Worm (Caenorhabditis elegans) whole organism, late embryonic: ENCODE results near the gene W02H5.19.

Experiments
- K02D7.2 ChIP-seq: sonication (generic microtip); optimal IDR thresholded peaks from 2 replicates; lab custom pipeline; 2017; ENCODE audit warnings: mild to moderate bottlenecking, missing genetic modification characterization, missing compliant biosample characterization
- ahr-1 ChIP-seq: sonication (generic microtip); optimal IDR thresholded peaks from 2 replicates; lab custom pipeline; 2016; ENCODE audit warnings: missing genetic modification characterization, missing compliant biosample characterization
- ceh-22 ChIP-seq: sonication (generic microtip); optimal IDR thresholded peaks from 2 replicates; lab custom pipeline; 2017; ENCODE audit warnings: missing biosample characterization, missing genetic modification characterization
- ceh-9 ChIP-seq: sonication (generic microtip); optimal IDR thresholded peaks from 2 replicates; lab custom pipeline; 2016; ENCODE audit warnings: mild to moderate bottlenecking, missing genetic modification characterization, inconsistent platforms, missing compliant biosample characterization
- fkh-10 ChIP-seq: fragments of 150-350 bp; optimal IDR thresholded peaks from 2 replicates; lab custom pipeline; 2014; ENCODE audit warnings: missing biosample characterization, missing genetic modification reagents, missing genetic modification characterization
- odd-2 ChIP-seq: sonication (generic microtip); optimal IDR thresholded peaks from 2 replicates; lab custom pipeline; 2017; ENCODE audit warnings: antibody characterized with exemption, mild to moderate bottlenecking, missing genetic modification characterization, missing compliant biosample characterization
- pha-4 ChIP-seq: fragments of 150-350 bp; optimal IDR thresholded peaks from 2 replicates; lab custom pipeline; 2018; ENCODE audit warnings: missing biosample characterization, missing genetic modification reagents, missing genetic modification characterization
- sox-2 ChIP-seq: fragments of 200-800 bp; sonication (Bioruptor generic); IDR thresholded peaks from 2 replicates; pipeline ENCODE4 v1.3.6; 2022; ENCODE audit warnings: missing genetic modification reagents, missing genetic modification characterization, missing compliant biosample characterization
- tbx-7 ChIP-seq: sonication (generic microtip); optimal IDR thresholded peaks from 2 replicates; lab custom pipeline; 2016; ENCODE audit warnings: missing genotype, missing genetic modification characterization, missing compliant biosample characterization
- unc-3 ChIP-seq, 2 experiments: fragments of 200-800 bp in 1 of 2; sonication (Bioruptor generic) in 1 of 2; sonication (generic microtip) in 1 of 2; conservative IDR thresholded peaks in 1 of 2; optimal IDR thresholded peaks in 1 of 2; 2 replicates each; pipeline versions ENCODE4 v1.3.6 to Lab custom; 2016 to 2022; ENCODE audit warnings: missing compliant biosample characterization in 2 of 2, missing genetic modification characterization in 2 of 2, missing genetic modification reagents in 1 of 2

DNA sequence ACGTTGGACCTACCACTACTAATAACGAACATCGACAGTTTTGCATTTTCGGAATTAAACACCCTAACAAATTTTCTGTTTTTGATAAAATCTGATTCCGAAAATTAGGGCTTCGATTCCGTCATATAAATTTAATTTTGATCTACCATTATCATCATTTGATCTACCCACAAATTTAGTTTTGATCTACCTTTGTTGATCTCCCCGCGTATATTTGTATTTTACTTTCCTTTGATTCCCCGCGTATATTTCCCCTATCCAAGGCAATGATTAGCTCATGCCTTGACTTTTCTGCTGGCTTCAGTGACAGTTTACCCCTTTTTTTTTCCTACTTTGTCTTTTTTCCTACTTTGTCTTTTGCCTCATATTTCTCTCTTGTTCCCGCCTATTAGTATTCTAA lies 48.9 kb upstream of the W02H5.19 start:
- TF ChIP-seq ceh-22 (tag; lab: Kevin White, UChicago) (no peak), pha-4 (tag; lab: Kevin White, UChicago) (no peak), odd-2 (tag; lab: Kevin White, UChicago) (no peak), K02D7.2 (tag; lab: Kevin White, UChicago) (no peak), sox-2 (no peak), unc-3 (GFP tag; conservative IDR thresholded peaks at IDR 0.05; lab: Robert Waterston, UW) (no peak), unc-3 (tag; optimal IDR thresholded peaks at IDR 0.05; lab: Kevin White, UChicago) (no peak), tbx-7 (tag; lab: Kevin White, UChicago) (no peak), fkh-10 (GFP tag; lab: Kevin White, UChicago) (no peak), ahr-1 (tag; lab: Kevin White, UChicago) (no peak), ceh-9 (tag; lab: Kevin White, UChicago) (no peak)
